Worm (Caenorhabditis elegans): ENCODE results near the gene shl-1.

Gene shl-1

DNA sequence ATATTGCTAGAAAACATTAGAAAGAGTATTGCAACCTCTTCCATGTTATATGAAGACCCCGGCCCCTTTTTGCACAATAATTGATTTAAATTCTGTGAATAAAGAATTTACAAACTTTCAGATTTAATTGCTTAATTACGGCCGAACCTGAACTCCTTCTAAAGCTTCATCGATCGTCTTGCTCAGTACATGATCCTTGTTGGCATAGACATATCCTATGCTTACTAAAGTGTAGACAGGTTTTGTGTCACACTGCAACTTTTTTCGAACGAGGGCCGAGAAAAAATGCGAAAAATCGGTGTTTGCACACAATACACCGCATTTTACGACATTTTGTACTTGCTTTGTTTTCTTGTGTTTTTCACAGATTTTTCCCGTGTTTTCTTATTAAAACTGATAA, 39.5 kb upstream of the shl-1 start (continued):
- TF ChIP-seq ztf-25 (GFP tag; IDR thresholded peaks at IDR 0.05) (0 out of 2 replicates have a peak, but pooled peaks have one; percentile 45), Y53G8AR.9 (GFP tag; conservative IDR thresholded peaks at IDR 0.05) (peak; percentile 68), tlf-1 (GFP tag; optimal IDR thresholded peaks at IDR 0.05) (peak; percentile 15), Y79H2A.3 (GFP tag; conservative IDR thresholded peaks at IDR 0.05) (peak; percentile 93), madf-3 (GFP tag; IDR thresholded peaks at IDR 0.05) (peak; percentile 88), mcd-1 (GFP tag; IDR thresholded peaks at IDR 0.05) (peak; percentile 21; the same call in 1 of the 2 replicates)

DNA sequence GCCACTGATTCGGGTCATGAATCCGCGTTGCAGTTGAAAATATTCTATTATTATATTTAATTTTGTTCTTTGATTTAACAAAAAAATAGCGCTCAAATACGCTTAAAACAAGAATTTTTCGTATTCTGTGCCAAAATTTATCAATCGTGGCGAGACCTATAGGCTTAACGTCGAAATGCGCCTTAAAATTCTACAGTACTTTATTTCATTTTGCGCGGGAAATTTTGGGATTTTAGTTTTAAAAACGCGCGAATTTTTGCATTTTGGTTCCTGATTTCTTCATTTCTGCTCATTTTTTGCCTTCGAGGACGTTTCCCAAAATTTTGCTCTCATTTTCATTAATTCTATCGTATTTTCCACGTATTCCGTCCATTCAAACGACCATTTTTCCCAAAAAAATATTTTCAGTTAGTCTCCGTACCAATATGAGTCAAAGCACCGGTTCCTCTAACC, 37.3 kb upstream of the shl-1 start, which contains the start of gene puf-11:
puf-11 (plus strand) TSS at position 403 of the 453 bp plus-strand sequence.
- TF ChIP-seq sea-2 (GFP tag; IDR thresholded peaks at IDR 0.05) (no peak), pha-4 (tag; optimal IDR thresholded peaks at IDR 0.05) (no peak), nhr-179 (tag; optimal IDR thresholded peaks at IDR 0.05) (no peak), ets-4 (GFP tag; optimal IDR thresholded peaks at IDR 0.05) (no peak), tlf-1 (GFP tag; optimal IDR thresholded peaks at IDR 0.05) (peak; percentile 86), snpc-3.4 (tag; optimal IDR thresholded peaks at IDR 0.05) (peak; percentile 74), F52B5.7 (tag; optimal IDR thresholded peaks at IDR 0.05) (no peak), ztf-26 (tag; optimal IDR thresholded peaks at IDR 0.05) (no peak), K12H6.12 (tag; optimal IDR thresholded peaks at IDR 0.05) (no peak), attf-3 (GFP tag; conservative IDR thresholded peaks at IDR 0.05) (peak; percentile 67), ekl-4 (GFP tag; IDR thresholded peaks at IDR 0.05) (peak; percentile 84), ceh-27 (GFP tag; optimal IDR thresholded peaks at IDR 0.05) (no peak), hsf-1 (GFP tag; IDR thresholded peaks at IDR 0.05) (peak; percentile 83), somi-1 (GFP tag; optimal IDR thresholded peaks at IDR 0.05) (no peak), sdz-38 (tag; optimal IDR thresholded peaks at IDR 0.05) (no peak), tbx-9 (tag; optimal IDR thresholded peaks at IDR 0.05; ENCODE audit: borderline replicate concordance) (no peak), nfya-2 (GFP tag; IDR thresholded peaks at IDR 0.05) (no peak), dpl-1 (GFP tag; optimal IDR thresholded peaks at IDR 0.05) (peak; percentile 91), F23B12.7 (tag; optimal IDR thresholded peaks at IDR 0.05; ENCODE audit: insufficient read depth) (no peak), F55B11.4 (tag; optimal IDR thresholded peaks at IDR 0.05; ENCODE audit: borderline replicate concordance, insufficient read depth) (no peak), madf-10 (tag; optimal IDR thresholded peaks at IDR 0.05) (no peak), xnd-1 (tag; optimal IDR thresholded peaks at IDR 0.05) (peak; percentile 99), Y53F4B.3 (GFP tag; IDR thresholded peaks at IDR 0.05) (no peak), B0019.2 (GFP tag; conservative IDR thresholded peaks at IDR 0.05) (peak; percentile 78), akir-1 (GFP tag; optimal IDR thresholded peaks at IDR 0.05) (no peak), C06A6.2 (GFP tag; conservative IDR thresholded peaks at IDR 0.05) (no peak), ccch-3 (GFP tag; optimal IDR thresholded peaks at IDR 0.05) (no peak), B0261.1 (tag; optimal IDR thresholded peaks at IDR 0.05) (no peak), egl-18 (GFP tag; IDR thresholded peaks at IDR 0.05) (no peak), snpc-4 (GFP tag; optimal IDR thresholded peaks at IDR 0.05) (peak; percentile 72), snpc-4 (tag; optimal IDR thresholded peaks at IDR 0.05) (peak; percentile 44 to 91 (median 88)), ztf-22 (GFP tag; optimal IDR thresholded peaks at IDR 0.05) (no peak), F57A8.1 (GFP tag; optimal IDR thresholded peaks at IDR 0.05) (no peak), rpc-1 (optimal IDR thresholded peaks at IDR 0.05) (no peak), rpc-1 (tag; optimal IDR thresholded peaks at IDR 0.05) (no peak), ceh-100 (GFP tag; IDR thresholded peaks at IDR 0.05) (0 out of 2 replicates have a peak, but pooled peaks have one; percentile 17), B0336.3 (GFP tag; IDR thresholded peaks at IDR 0.05) (peak; percentile 93), ama-1 (optimal IDR thresholded peaks at IDR 0.05) (no peak), ama-1 (GFP tag; optimal IDR thresholded peaks at IDR 0.05) (no peak), nhr-27 (tag; optimal IDR thresholded peaks at IDR 0.05) (no peak), ceh-58 (GFP tag; IDR thresholded peaks at IDR 0.05) (no peak), cebp-2 (GFP tag; IDR thresholded peaks at IDR 0.05) (no peak), snpc-1.3 (tag; optimal IDR thresholded peaks at IDR 0.05; ENCODE audit: insufficient read depth) (peak; percentile 88)

Data from whole organism, young adult.